Worm (Caenorhabditis elegans): ENCODE results near the gene K03H6.1.

- TF ChIP-seq repo-1 (tag; optimal IDR thresholded peaks at IDR 0.05) (no peak), madf-3 (GFP tag; IDR thresholded peaks at IDR 0.05) (0 out of 2 replicates have a peak, but pooled peaks have one; percentile 63), F10E7.11 (tag; optimal IDR thresholded peaks at IDR 0.05) (no peak), efl-1 (GFP tag; optimal IDR thresholded peaks at IDR 0.05) (no peak), lin-35 (GFP tag; optimal IDR thresholded peaks at IDR 0.05) (no peak), pha-4 (tag; optimal IDR thresholded peaks at IDR 0.05) (no peak), atf-7 (tag; optimal IDR thresholded peaks at IDR 0.05) (no peak), snpc-4 (GFP tag; optimal IDR thresholded peaks at IDR 0.05) (no peak), snpc-4 (tag; optimal IDR thresholded peaks at IDR 0.05) (peak in 1 of 4 experiments; percentile 12), sdz-38 (tag; optimal IDR thresholded peaks at IDR 0.05) (no peak), bed-1 (GFP tag; IDR thresholded peaks at IDR 0.05) (no peak), ceh-79 (tag; optimal IDR thresholded peaks at IDR 0.05) (no peak), Y95B8A.8 (GFP tag; IDR thresholded peaks at IDR 0.05) (no peak), Y56A3A.18 (GFP tag; IDR thresholded peaks at IDR 0.05) (no peak), ztf-25 (GFP tag; IDR thresholded peaks at IDR 0.05) (no peak)
These were observed 9.1 kb upstream of the K03H6.1 start for ce11 chrIV:1514415-1514814.

Measured in whole organism, young adult.